Worm (Caenorhabditis elegans) whole organism, L2 larva: ENCODE results near the gene nra-4.

ENCODE experiments used
- C34F6.9 ChIP-seq: fragments of 150-350 bp; optimal IDR thresholded peaks from 2 replicates; lab custom pipeline; 2014; ENCODE audit warnings: missing biosample characterization, missing genetic modification characterization
- F13H6.1 ChIP-seq: sonication (generic microtip); optimal IDR thresholded peaks from 2 replicates; lab custom pipeline; 2016; ENCODE audit warnings: missing genetic modification characterization, missing compliant biosample characterization
- R02D3.7 ChIP-seq: fragments of 150-350 bp; optimal IDR thresholded peaks from 2 replicates; lab custom pipeline; 2014; ENCODE audit warnings: missing biosample characterization, missing genetic modification characterization
- ama-1 ChIP-seq: fragments of 150-350 bp; optimal IDR thresholded peaks from 2 replicates; lab custom pipeline; 2018; ENCODE audit warnings: inconsistent platforms
- blmp-1 ChIP-seq: sonication (generic microtip); optimal IDR thresholded peaks from 2 replicates; lab custom pipeline; 2017; ENCODE audit warnings: missing genetic modification characterization, mild to moderate bottlenecking, missing compliant biosample characterization, antibody characterized with exemption, moderate library complexity; ENCODE audit not compliant: insufficient read depth
- dmd-4 ChIP-seq: sonication (generic microtip); optimal IDR thresholded peaks from 2 replicates; lab custom pipeline; 2017; ENCODE audit warnings: missing biosample characterization, missing genetic modification characterization
- elt-3 ChIP-seq: sonication (generic microtip); optimal IDR thresholded peaks from 2 replicates; lab custom pipeline; 2017; ENCODE audit warnings: missing biosample characterization, missing genetic modification characterization
- fos-1 ChIP-seq: fragments of 150-350 bp; optimal IDR thresholded peaks from 2 replicates; lab custom pipeline; 2014; ENCODE audit warnings: missing biosample characterization, missing genetic modification characterization
- lin-11 ChIP-seq: fragments of 150-350 bp; sonication (generic microtip); optimal IDR thresholded peaks from 2 replicates; lab custom pipeline; 2014; ENCODE audit warnings: missing biosample characterization, missing genetic modification characterization, inconsistent platforms, mixed read lengths
- lin-13 ChIP-seq: fragments of 150-350 bp; optimal IDR thresholded peaks from 2 replicates; lab custom pipeline; 2014; ENCODE audit warnings: missing biosample characterization, missing genetic modification reagents, missing genetic modification characterization
- lsy-2 ChIP-seq, 2 experiments: fragments of 150-350 bp in 1 of 2; sonication (generic microtip) in 1 of 2; optimal IDR thresholded peaks; 2 replicates each; lab custom pipeline; 2014 to 2017; ENCODE audit warnings: missing biosample characterization in 2 of 2, missing genetic modification characterization in 2 of 2
- mab-5 ChIP-seq: fragments of 150-350 bp; optimal IDR thresholded peaks from 2 replicates; lab custom pipeline; 2014; ENCODE audit warnings: missing biosample characterization, missing genetic modification characterization
- nhr-10 ChIP-seq: sonication (generic microtip); optimal IDR thresholded peaks from 2 replicates; lab custom pipeline; 2017; ENCODE audit warnings: missing biosample characterization, missing genetic modification characterization
- nhr-12 ChIP-seq: fragments of 150-350 bp; optimal IDR thresholded peaks from 2 replicates; lab custom pipeline; 2014; ENCODE audit warnings: missing biosample characterization, missing genetic modification characterization
- nhr-129 ChIP-seq: fragments of 150-350 bp; optimal IDR thresholded peaks from 2 replicates; lab custom pipeline; 2014; ENCODE audit warnings: missing biosample characterization, missing genetic modification characterization
- nhr-21 ChIP-seq: fragments of 150-350 bp; optimal IDR thresholded peaks from 2 replicates; lab custom pipeline; 2014; ENCODE audit warnings: missing biosample characterization, missing genetic modification characterization
- nhr-23 ChIP-seq: fragments of 150-350 bp; optimal IDR thresholded peaks from 2 replicates; lab custom pipeline; 2014; ENCODE audit warnings: missing biosample characterization, missing genetic modification reagents, missing genetic modification characterization
- nhr-237 ChIP-seq: fragments of 150-350 bp; optimal IDR thresholded peaks from 2 replicates; lab custom pipeline; 2014; ENCODE audit warnings: missing biosample characterization, missing genetic modification characterization
- nhr-6 ChIP-seq: fragments of 150-350 bp; optimal IDR thresholded peaks from 2 replicates; lab custom pipeline; 2014; ENCODE audit warnings: missing biosample characterization, missing genetic modification characterization
- nhr-77 ChIP-seq: fragments of 150-350 bp; optimal IDR thresholded peaks from 2 replicates; lab custom pipeline; 2014; ENCODE audit warnings: missing biosample characterization, missing genetic modification characterization
- peb-1 ChIP-seq: fragments of 150-350 bp; optimal IDR thresholded peaks from 2 replicates; lab custom pipeline; 2014; ENCODE audit warnings: missing biosample characterization, missing genetic modification characterization
- skn-1 ChIP-seq: sonication (generic microtip); optimal IDR thresholded peaks from 2 replicates; lab custom pipeline; 2017; ENCODE audit warnings: missing biosample characterization, missing genetic modification characterization
- sma-3 ChIP-seq: sonication (generic microtip); optimal IDR thresholded peaks from 2 replicates; lab custom pipeline; 2016; ENCODE audit warnings: missing genetic modification reagents, missing genetic modification characterization, missing compliant biosample characterization
- sma-9 ChIP-seq, 2 experiments: fragments of 150-350 bp in 1 of 2; sonication (generic microtip) in 1 of 2; optimal IDR thresholded peaks; 2 replicates each; lab custom pipeline; 2014 to 2016; ENCODE audit warnings: missing genetic modification characterization in 2 of 2, mild to moderate bottlenecking in 1 of 2, missing biosample characterization in 1 of 2, missing compliant biosample characterization in 1 of 2, missing genetic modification reagents in 1 of 2, moderate library complexity in 1 of 2
- unc-39 ChIP-seq: fragments of 150-350 bp; optimal IDR thresholded peaks from 2 replicates; lab custom pipeline; 2014; ENCODE audit warnings: missing biosample characterization, missing genetic modification characterization
- unc-55 ChIP-seq: fragments of 150-350 bp; sonication (generic microtip); optimal IDR thresholded peaks from 3 replicates; lab custom pipeline; 2014; ENCODE audit warnings: missing biosample characterization, missing genetic modification reagents, missing genetic modification characterization
- unc-62 ChIP-seq: fragments of 150-350 bp; optimal IDR thresholded peaks from 2 replicates; lab custom pipeline; 2014; ENCODE audit warnings: missing biosample characterization, missing genetic modification reagents, missing genetic modification characterization
- zag-1 ChIP-seq: fragments of 150-350 bp; optimal IDR thresholded peaks from 2 replicates; lab custom pipeline; 2014; ENCODE audit warnings: missing biosample characterization, missing genetic modification characterization
- ztf-1 ChIP-seq: fragments of 200-800 bp; sonication (Bioruptor generic); conservative IDR thresholded peaks from 2 replicates; pipeline ENCODE4 v1.3.6; 2022; ENCODE audit warnings: missing genetic modification characterization, missing compliant biosample characterization

Gene nra-4

DNA sequence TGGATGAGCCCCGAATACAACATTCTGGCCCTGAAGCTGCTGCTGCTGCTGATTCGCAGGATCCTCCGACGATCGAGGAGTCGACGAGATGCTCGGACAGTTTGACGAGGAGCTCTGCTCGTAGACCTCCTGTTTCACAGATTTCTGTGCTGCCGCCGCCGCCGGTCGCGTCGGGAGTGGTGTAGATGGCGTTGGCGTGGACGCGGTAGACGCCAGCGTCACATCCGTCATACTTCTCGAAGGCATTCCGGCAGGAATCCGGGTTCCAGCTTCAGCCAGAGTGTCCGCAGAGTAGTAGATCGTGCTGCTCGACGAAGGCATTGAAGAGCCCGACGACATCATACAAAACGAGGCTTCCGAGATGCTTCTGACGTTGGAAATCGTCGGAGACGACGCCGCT lies 47.2 kb downstream of the nra-4 start:
- TF ChIP-seq unc-55 (GFP tag; lab: Kevin White, UChicago) (no peak), nhr-237 (tag; lab: Kevin White, UChicago) (no peak), sma-3 (GFP tag; lab: Kevin White, UChicago) (no peak), nhr-12 (tag; lab: Kevin White, UChicago) (no peak), lin-11 (tag; lab: Kevin White, UChicago) (no peak), peb-1 (tag; lab: Kevin White, UChicago) (no peak), elt-3 (no peak), lsy-2 (tag; optimal IDR thresholded peaks at IDR 0.05; lab: Kevin White, UChicago) (no peak), sma-9 (GFP tag; optimal IDR thresholded peaks at IDR 0.05; lab: Kevin White, UChicago) (no peak), sma-9 (tag; optimal IDR thresholded peaks at IDR 0.05; lab: Kevin White, UChicago) (no peak), lin-13 (GFP tag; lab: Kevin White, UChicago) (no peak), blmp-1 (no peak), nhr-129 (tag; lab: Kevin White, UChicago) (no peak), nhr-6 (tag; lab: Kevin White, UChicago) (no peak), R02D3.7 (tag; lab: Kevin White, UChicago) (no peak), nhr-23 (tag; lab: Kevin White, UChicago) (no peak), dmd-4 (tag; lab: Kevin White, UChicago) (no peak), mab-5 (tag; lab: Kevin White, UChicago) (no peak)

DNA sequence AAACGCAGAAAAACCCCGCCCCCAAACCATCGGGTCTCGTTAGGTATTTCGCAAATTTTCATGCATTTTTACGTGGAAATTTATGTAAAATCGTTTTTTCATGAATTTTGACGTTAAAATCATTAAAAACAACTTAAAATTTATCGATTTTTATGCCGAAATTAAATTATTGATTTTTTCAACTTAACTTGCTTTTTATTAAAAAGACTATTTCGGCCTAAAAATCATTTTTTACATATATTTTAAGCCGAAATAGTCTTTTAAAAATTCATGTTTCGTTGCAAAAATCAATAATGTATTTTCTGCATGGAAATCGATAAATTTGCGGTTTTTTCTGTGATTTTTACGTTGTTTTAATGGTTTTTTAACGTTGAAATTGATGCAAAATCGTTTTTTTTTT lies 52.7 kb downstream of the nra-4 start:
- TF ChIP-seq nhr-6 (tag; lab: Kevin White, UChicago) (no peak), fos-1 (tag; lab: Kevin White, UChicago) (no peak), F13H6.1 (no peak), skn-1 (no peak), nhr-23 (tag; lab: Kevin White, UChicago) (no peak), elt-3 (no peak), lsy-2 (tag; optimal IDR thresholded peaks at IDR 0.05; lab: Kevin White, UChicago) (no peak), nhr-10 (no peak), unc-62 (GFP tag; lab: Kevin White, UChicago) (no peak), C34F6.9 (tag; lab: Kevin White, UChicago) (no peak), peb-1 (tag; lab: Kevin White, UChicago) (no peak), ztf-1 (GFP tag; lab: Robert Waterston, UW) (no peak), nhr-77 (no peak), mab-5 (tag; lab: Kevin White, UChicago) (no peak), unc-39 (no peak), zag-1 (tag; lab: Kevin White, UChicago) (no peak), ama-1 (lab: Kevin White, UChicago) (no peak), nhr-21 (tag; lab: Kevin White, UChicago) (no peak)
